Fruit fly (Drosophila melanogaster) S2 (cell line): ENCODE measurements around the gene CG13248.

ENCODE experiments used
- CG8478 ChIP-seq: fragments of >200 bp; optimal IDR thresholded peaks from 2 replicates; lab custom pipeline; 2018
- CTCF ChIP-seq, 2 experiments: fragments of >200 bp; optimal IDR thresholded peaks; 2 replicates each; lab custom pipeline; 2018

The CG13248 gene

dm6 chr3L:20400515-20400914 is 9.9 kb downstream of the CG13248 start:
- no peak for TF ChIP-seq CG8478 (lab: Kevin White, UChicago)
- no peak for TF ChIP-seq CTCF (optimal IDR thresholded peaks at IDR 0.05; lab: Kevin White, UChicago)

dm6 chr3L:20399550-20400109 is 10.7 kb downstream of the CG13248 start:
- no peak for TF ChIP-seq CG8478 (lab: Kevin White, UChicago)
- TF ChIP-seq CTCF (optimal IDR thresholded peaks at IDR 0.05; lab: Kevin White, UChicago): no peak

dm6 chr3L:20398243-20399222 is 11.8 kb downstream of the CG13248 start:
- TF ChIP-seq CG8478 (lab: Kevin White, UChicago): no peak

dm6 chr3L:20397770-20398169 is 12.6 kb downstream of the CG13248 start:
- TF ChIP-seq CG8478 (lab: Kevin White, UChicago) (no peak), CTCF (optimal IDR thresholded peaks at IDR 0.05; lab: Kevin White, UChicago) (no peak)

dm6 chr3L:20396047-20396446 is 14.3 kb downstream of the CG13248 start:
- no peak for TF ChIP-seq CTCF (optimal IDR thresholded peaks at IDR 0.05; lab: Kevin White, UChicago)
- no peak for TF ChIP-seq CG8478 (lab: Kevin White, UChicago)

dm6 chr3L:20395257-20395909 is 15.0 kb downstream of the CG13248 start:
- TF ChIP-seq CG8478 (lab: Kevin White, UChicago) (no peak), CTCF (optimal IDR thresholded peaks at IDR 0.05; lab: Kevin White, UChicago) (no peak)

dm6 chr3L:20393357-20393756 is 17.0 kb downstream of the CG13248 start, which contains the start of gene CG33969:
Gene CG33969 (minus strand): TSS chr3L:20393553.
- TF ChIP-seq CG8478 (lab: Kevin White, UChicago) (no peak), CTCF (optimal IDR thresholded peaks at IDR 0.05; lab: Kevin White, UChicago) (no peak)

- TF ChIP-seq CTCF (optimal IDR thresholded peaks at IDR 0.05; lab: Kevin White, UChicago) (no peak), CG8478 (lab: Kevin White, UChicago) (no peak)
Measured at dm6 chr3L:20388983-20389382, 21.4 kb downstream of the CG13248 start.

- TF ChIP-seq CG8478 (lab: Kevin White, UChicago): no peak
- TF ChIP-seq CTCF (optimal IDR thresholded peaks at IDR 0.05; lab: Kevin White, UChicago): no peak
Measured at dm6 chr3L:20387843-20388163, 22.6 kb downstream of the CG13248 start.

dm6 chr3L:20387038-20387842 is 23.1 kb downstream of the CG13248 start:
- TF ChIP-seq CTCF (optimal IDR thresholded peaks at IDR 0.05; lab: Kevin White, UChicago) (no peak), CG8478 (lab: Kevin White, UChicago) (no peak)

dm6 chr3L:20385969-20386370 is 24.4 kb downstream of the CG13248 start:
- no peak for TF ChIP-seq CG8478 (lab: Kevin White, UChicago)

- TF ChIP-seq CTCF (optimal IDR thresholded peaks at IDR 0.05; lab: Kevin White, UChicago) (no peak), CG8478 (lab: Kevin White, UChicago) (no peak)
Measured at dm6 chr3L:20385408-20385807, 25.0 kb downstream of the CG13248 start.

dm6 chr3L:20385006-20385405 is 25.4 kb downstream of the CG13248 start:
- TF ChIP-seq CG8478 (lab: Kevin White, UChicago) (no peak), CTCF (optimal IDR thresholded peaks at IDR 0.05; lab: Kevin White, UChicago) (no peak)

dm6 chr3L:20384086-20384810 is 26.1 kb downstream of the CG13248 start, which contains the start of the genes CG5498 and fbl:
Gene CG5498 (minus strand): TSS chr3L:20384109.
Gene fbl (plus strand): TSS chr3L:20384429.
- TF ChIP-seq CTCF (optimal IDR thresholded peaks at IDR 0.05; lab: Kevin White, UChicago): no peak
- no peak for TF ChIP-seq CG8478 (lab: Kevin White, UChicago)
